Fruit fly (Drosophila melanogaster) whole organism, adult: ENCODE results near the gene Actbeta.

Source experiments
- CG12768 ChIP-seq: fragments of 200-800 bp; sonication (Bioruptor generic); optimal IDR thresholded peaks from 2 replicates; lab custom pipeline; 2017; ENCODE audit warnings: missing biosample characterization, missing genetic modification characterization, mild to moderate bottlenecking, moderate library complexity, missing genetic modification reagents
- CG5204 ChIP-seq: fragments of 200-800 bp; sonication (Bioruptor generic); optimal IDR thresholded peaks from 2 replicates; lab custom pipeline; 2016; ENCODE audit warnings: missing biosample characterization, missing genetic modification characterization
- cic ChIP-seq: fragments of 200-800 bp; sonication (Bioruptor generic); optimal IDR thresholded peaks from 2 replicates; lab custom pipeline; 2017; ENCODE audit warnings: missing biosample characterization, mild to moderate bottlenecking, missing genetic modification characterization, moderate library complexity
- cnc ChIP-seq, 2 experiments: fragments of >200 bp; optimal IDR thresholded peaks; 2 replicates each; lab custom pipeline; 2017
- kay ChIP-seq: fragments of 200-800 bp; sonication (Bioruptor generic); peaks from one replicate; lab custom pipeline; 2016; ENCODE audit warnings: missing biosample characterization, missing genetic modification characterization, borderline replicate concordance
- ovo ChIP-seq: fragments of 200-800 bp; sonication (Bioruptor generic); optimal IDR thresholded peaks from 2 replicates; lab custom pipeline; 2016; ENCODE audit warnings: missing biosample characterization, missing genetic modification characterization
- pad ChIP-seq: fragments of 200-800 bp; sonication (Bioruptor generic); optimal IDR thresholded peaks from 3 replicates; lab custom pipeline; 2017; ENCODE audit warnings: missing biosample characterization, missing genetic modification characterization, mild to moderate bottlenecking, moderate library complexity, missing genetic modification reagents
- toe ChIP-seq: fragments of 200-800 bp; sonication (Bioruptor generic); optimal IDR thresholded peaks from 2 replicates; lab custom pipeline; 2016; ENCODE audit warnings: missing biosample characterization, missing genetic modification characterization

DNA sequence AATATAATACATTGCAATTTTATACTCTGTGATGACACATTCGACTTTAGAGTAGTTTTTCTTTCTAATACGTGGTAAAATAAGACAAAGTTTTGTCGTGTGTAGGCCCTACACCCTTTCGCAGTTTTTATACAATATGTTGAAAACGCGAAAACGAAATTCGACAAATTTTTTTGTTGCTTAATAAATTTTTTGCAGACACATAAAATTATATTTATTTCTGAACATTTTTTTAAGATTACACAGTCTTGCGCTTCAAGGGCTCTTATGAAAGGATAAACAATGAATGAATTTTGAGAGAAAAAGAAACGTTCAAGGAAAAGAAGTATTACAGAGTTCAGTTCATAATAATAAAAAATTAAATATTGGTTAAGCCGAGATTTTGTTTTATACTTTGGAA, 37.3 kb upstream of the Actbeta start:
- TF ChIP-seq cnc (optimal IDR thresholded peaks at IDR 0.05; lab: Kevin White, UChicago) (no peak), toe (no peak), CG12768 (no peak), kay (GFP tag; lab: Kevin White, UChicago) (peak; percentile 92), cic (GFP tag; lab: Kevin White, UChicago) (no peak), CG5204 (no peak), pad (GFP tag; lab: Kevin White, UChicago) (no peak), ovo (GFP tag; lab: Kevin White, UChicago) (no peak)
